Fruit fly (Drosophila melanogaster) ovary, adult (tissue): ENCODE results near the gene CG2321.
A peak's percentile ranks its signal among the peaks of the same experiment; 100 is the strongest.

Experiments used
- CG17801 ChIP-seq: fragments of 200-800 bp; optimal IDR thresholded peaks from 2 replicates; lab custom pipeline; 2019; ENCODE audit warnings: missing biosample characterization, mild to moderate bottlenecking, missing genetic modification characterization, moderate library complexity; ENCODE audit not compliant: partially characterized antibody

CG2321 gene

DNA sequence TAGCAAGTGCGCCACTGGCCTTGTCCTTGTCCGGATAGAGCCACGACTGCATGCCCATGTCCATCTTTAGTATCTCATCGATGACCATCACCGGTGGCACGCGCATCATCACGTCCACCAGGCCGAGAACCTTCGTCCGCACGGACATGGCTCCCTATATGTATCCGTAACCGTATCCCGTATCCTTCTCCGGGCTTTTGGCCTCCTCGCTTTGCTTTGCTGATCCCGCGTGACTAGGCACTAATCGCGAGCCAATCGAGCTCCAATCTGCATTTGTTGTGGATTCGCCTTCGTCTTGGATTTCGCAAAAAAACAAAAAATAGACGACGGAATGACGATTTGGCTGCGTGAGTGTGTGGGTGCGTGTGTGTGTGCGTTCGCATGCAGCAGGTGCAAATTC lies 13.9 kb upstream of the CG2321 start:
- no peak for TF ChIP-seq CG17801 (GFP tag; lab: Kevin White, UChicago)

DNA sequence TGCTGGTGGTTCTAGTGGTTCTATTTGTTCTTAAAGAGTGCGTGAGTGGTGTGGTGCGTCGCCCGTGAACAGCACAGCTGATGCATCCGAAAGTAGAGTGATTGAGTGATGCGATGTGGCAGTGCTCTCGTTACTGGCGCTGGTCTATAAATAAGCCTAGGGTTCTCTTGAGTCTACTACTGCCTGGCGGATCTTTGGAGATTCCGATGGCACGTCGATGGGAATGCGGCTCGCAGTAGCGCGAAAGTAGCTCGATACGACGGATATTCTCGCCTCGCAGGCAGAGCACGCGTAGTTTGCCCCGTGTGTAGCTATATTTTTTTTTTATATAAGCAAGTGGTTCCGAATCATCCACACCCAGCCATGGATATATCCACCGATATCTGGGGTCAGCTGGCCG lies 7.2 kb upstream of the CG2321 start:
- no peak for TF ChIP-seq CG17801 (GFP tag; lab: Kevin White, UChicago)

DNA sequence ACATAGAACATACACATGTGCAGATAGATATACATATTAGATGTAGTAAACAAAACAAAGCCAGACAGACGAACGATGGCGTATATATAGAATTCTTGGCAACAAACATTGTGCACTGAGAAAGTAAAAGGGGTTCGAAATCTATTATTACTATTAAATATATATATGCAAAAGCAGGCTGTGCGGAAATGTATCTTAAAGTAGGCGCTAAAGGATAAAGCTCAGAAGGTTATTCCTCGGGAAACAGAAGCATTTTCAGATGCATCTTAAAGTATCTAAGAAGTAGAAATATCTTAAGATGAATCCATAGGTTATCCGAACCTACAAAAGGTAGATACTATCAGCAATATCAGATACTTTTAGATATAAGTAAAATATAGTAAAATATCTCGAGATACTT lies 6.8 kb upstream of the CG2321 start:
- TF ChIP-seq CG17801 (GFP tag; lab: Kevin White, UChicago): no peak

DNA sequence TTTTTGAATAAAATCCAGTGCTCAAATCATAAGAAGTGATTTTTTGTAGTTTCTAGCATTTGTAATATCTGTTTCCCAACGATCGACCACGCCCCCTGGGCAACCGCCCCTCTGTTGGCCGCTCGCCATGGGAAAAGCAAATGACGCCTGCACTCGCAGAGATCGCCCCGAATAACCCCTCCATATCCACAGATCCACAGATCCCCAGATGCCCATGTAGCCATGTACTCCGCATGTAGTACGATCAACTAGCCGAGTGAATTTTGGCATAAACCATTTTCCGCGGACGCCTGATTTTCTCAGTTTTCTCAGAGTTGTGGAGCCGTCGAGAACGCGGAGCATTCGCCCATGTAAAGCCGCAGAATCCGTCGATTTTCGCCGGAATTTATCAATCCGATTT lies 5.4 kb upstream of the CG2321 start, which contains the start of gene FipoQ:
FipoQ (plus strand) TSS at position 301 of the 400 bp plus-strand sequence.
- TF ChIP-seq CG17801 (GFP tag; lab: Kevin White, UChicago): no peak

DNA sequence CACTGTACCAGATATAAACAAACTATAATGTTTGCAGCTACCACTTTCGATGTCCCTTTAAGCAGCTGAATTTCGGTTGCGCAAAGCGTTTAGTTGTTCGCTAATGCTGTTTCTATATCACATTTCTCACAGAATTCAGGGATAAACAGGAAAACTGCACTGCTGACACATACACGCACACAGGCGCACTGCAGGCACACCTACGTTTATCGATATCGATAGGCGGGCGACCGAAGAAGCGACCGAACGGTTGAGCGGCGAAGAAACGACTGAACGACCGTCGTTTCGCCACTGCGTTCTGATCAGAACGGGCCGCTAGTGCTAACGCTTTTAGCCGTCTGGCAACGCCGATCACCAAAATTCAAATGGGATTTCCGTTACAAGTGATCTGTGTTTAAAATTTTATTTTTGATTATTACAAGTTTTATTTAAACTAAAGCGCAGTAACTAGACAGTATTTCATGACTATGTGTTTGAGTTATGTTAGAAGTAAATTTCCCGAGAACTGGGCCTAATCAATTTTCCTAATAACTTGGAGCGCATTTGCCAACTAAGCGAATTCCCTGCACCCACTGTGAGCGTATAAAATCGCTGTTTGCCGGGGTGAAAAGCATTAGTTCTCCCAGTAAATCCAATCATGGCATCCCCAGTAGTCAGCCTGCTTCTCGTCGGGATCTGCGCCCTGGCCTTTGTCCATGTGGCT lies 4.3 kb upstream of the CG2321 start, which contains the start of the genes CG2310 and Diedel:
CG2310 (minus strand) TSS at position 277 of the 703 bp plus-strand sequence.
Diedel (plus strand) TSS at position 611 of the 703 bp plus-strand sequence.
- TF ChIP-seq CG17801 (GFP tag; lab: Kevin White, UChicago): no peak

DNA sequence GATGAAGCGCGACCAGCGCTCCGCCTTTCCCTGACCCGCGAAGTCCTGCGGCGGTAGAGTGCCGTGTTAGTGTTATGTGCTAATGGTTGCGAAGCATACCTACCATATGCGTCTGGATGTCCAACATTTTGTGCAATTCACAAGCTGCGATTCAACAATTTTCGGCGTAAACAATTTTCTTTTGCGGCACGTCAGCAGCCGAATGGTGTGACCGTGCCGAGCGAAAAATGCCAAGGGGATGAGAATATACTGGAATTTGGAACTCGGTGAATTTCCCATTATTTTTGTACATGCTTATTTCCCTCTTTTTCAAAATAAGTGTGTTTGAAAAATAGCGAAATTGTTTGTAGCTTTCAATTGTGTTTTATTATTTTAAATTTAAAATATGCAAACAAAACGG lies 1.8 kb upstream of the CG2321 start, which contains the start of gene Spase12:
Spase12 (minus strand) TSS at position 239 of the 400 bp plus-strand sequence.
- peak; percentile 10 for TF ChIP-seq CG17801 (GFP tag; lab: Kevin White, UChicago)

DNA sequence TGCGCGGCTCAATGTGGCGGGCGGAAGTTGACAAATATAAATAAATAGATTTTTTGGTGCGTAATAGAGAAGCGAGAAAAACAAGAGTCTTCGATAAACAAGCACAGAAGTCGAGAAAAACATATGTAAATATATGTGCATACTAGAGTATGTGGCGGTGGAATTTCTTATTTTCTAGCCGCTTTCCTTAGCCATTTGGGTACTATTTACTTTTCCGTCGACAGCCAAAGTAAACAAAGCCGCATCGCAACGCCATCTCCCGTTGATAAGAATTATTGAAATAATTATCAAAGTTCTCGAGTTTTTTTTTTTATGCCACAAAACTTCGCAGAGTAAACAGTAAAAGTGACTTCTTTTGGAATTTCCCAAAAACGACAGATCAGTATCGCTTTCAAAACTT lies 9.1 kb downstream of the CG2321 start:
- TF ChIP-seq CG17801 (GFP tag; lab: Kevin White, UChicago): no peak

DNA sequence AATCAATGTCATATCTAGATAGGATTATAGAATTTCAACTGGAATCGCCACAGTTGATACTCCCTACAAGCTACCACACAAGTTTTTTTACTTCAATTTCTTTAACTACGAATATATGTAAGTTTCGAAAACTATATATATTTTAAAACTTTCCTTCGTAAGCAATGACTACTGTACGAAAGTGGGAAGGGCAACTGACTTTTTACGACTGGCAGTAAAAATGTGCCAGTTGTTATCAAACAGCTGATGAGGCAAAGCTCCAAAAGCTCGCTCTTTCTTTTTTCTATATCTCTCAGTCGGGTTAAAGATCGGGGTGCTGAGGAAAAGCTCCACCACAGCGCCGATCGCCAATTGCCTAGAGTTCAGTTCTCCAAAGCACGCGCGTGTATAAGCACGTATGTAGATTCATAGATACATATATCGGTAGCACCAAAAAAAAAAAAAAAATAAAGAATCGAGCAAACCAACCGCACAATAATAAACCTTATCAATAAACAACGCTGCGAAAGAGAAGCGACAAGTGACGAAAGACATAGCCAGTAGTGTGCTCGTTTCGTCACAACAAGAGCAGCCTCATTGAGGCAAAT lies 10.0 kb downstream of the CG2321 start:
- peak; percentile 88 for TF ChIP-seq CG17801 (GFP tag; lab: Kevin White, UChicago)

DNA sequence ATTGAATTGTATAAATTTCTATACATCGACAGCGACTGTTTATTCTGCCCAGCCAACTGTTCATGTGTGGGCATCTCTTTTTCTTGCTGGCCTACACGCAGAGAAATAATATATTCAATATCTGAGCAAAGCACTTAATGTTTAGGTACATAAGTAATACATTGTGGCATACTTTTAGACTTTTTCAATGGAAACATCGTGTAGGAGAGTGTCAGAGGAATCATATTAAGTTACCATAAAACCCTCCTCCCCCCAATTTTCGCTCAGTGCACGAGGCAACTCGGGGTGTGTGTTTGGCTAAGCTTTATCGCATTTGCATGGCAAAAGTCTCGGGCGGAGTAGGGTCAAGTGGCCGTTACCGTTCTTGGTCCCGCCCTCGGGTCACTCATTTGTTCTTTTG lies 18.9 kb downstream of the CG2321 start:
- no peak for TF ChIP-seq CG17801 (GFP tag; lab: Kevin White, UChicago)

DNA sequence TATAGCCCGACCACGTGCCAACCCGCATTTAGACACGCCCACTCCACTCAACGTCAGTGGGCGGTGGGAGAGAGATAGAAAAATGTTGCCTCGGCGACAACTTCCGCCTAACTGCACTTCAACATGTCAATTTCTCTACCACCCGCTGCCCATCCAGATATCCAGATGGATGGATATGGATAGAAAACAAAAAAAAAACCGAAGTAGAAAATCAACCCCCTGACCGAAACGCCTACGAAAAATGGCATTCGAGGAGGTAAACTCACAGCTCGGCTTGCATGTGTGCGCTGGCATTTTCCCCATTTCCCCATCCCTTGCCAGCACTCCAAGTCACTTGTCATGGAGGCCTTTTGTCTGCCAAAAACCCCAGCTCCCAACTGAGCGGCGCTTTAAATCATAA lies 22.3 kb downstream of the CG2321 start:
- TF ChIP-seq CG17801 (GFP tag; lab: Kevin White, UChicago): no peak

DNA sequence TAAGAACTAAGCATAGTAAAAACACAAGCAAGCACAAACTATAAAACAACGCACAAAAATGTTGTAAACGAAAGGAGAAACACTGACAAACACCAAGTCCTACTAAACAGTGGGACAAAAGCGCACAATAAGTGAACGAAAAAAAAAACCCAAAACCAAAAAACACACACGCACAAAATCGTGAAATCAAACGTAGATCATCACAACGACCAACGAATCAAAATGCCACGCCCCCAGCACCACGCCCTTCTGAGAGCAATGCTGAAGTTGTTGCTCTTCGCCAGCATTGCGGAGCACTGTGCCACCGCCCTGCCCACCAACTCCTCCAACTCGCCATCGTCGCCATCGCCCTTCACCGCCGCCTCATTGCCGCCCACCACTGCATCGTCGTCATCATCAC lies 27.2 kb downstream of the CG2321 start:
- TF ChIP-seq CG17801 (GFP tag; lab: Kevin White, UChicago): no peak

DNA sequence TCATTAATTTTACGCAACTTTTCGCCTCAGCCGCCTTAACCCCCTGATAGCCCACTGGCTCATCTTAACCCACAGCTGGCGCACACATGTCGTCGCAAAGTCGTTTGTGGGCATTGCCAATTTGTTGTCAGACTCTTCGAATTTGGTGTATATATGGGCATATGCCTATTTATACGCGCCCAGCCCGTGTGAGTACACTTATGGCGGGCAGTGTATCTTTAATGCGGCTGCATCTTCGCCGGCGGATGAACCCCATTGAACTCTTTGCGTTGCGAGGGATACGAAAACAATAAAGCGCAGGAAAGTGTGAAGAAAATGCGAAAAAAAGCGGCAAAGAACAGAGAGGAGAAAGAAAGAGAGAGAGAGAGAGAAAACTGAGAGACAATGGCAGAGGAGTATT lies 28.0 kb downstream of the CG2321 start:
- TF ChIP-seq CG17801 (GFP tag; lab: Kevin White, UChicago): no peak

DNA sequence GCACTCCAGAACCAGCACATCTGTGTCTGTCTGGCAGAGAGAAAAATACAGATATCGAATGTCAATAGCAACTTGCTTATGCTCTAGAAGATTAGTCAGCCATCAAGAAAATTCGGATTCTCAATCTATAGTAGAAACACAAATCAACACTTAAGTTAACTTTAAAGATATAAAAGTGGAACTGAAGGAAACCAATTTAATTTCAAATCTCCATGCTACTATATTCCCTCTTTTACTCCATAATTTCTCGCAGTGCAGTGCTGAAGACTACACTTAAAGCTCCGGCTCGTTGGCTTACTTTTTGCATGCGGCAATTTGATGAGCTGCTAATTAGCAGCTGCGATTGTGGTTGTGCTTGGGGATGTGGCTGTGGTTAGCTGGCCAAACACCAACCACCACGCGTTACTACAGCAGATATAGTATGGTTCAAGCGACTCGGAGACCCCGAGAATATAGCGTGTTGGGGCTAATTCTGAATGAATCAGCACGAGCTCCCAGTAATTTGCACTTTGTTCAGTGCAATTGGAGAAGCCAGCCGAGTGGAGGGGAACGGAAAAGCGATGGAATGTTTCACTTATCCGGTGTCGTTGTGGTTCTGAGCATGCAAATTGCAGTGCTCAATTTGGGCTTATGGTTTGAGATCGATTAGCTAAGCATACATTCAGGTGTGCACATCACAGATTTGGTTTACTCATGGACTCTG lies 28.7 kb downstream of the CG2321 start:
- peak; percentile 54 for TF ChIP-seq CG17801 (GFP tag; lab: Kevin White, UChicago)

DNA sequence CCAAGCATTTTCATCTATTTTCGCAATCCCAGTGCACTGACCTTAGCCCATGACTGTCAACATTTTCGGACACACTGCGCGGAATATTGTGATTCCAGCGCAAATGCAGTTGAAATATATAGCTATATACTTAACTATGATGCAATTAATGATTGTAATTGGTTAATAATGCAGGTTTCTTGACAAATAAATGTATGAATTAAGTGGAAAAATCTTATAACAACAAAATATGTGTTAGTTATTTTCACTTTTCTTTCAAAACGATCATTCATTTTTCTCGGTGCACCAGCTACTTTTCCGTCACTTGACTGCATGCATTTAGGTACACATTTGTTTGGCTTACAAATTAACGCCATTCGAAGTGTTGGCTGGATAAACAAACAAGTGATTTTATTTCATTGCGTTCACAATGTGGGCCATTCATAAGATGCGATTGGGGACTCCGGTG lies 30.4 kb downstream of the CG2321 start:
- no peak for TF ChIP-seq CG17801 (GFP tag; lab: Kevin White, UChicago)

DNA sequence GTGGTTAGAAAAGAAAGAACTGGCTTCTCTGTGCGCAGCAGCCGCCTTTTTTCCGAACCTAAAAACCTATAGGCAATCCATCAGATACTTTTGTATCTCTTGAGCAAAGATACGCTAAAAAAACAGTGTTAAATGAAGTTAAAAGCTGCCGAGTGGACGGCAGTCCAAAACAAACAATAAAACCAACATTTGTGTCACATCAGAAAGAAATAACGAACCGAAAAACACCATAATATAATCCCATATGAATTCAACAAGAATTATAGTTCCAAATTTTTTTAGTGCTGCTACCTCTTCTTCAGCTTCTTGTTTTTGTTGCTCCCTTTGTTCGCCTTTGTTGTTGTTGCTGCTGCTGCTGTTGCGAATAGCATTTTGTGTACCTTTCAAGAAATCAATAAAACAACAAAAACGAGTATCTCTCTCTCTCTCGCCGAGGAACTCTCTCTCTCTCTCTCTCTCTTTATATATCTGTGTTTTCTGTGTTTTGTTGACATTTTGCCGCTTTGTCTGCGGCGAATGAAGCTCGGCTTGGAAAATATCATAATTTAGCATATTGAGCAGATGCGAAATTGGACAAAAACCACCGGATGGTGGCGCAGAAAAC lies 31.2 kb downstream of the CG2321 start:
- no peak for TF ChIP-seq CG17801 (GFP tag; lab: Kevin White, UChicago)
